Worm (Caenorhabditis elegans): ENCODE results near the gene snx-13.

Gene snx-13

DNA sequence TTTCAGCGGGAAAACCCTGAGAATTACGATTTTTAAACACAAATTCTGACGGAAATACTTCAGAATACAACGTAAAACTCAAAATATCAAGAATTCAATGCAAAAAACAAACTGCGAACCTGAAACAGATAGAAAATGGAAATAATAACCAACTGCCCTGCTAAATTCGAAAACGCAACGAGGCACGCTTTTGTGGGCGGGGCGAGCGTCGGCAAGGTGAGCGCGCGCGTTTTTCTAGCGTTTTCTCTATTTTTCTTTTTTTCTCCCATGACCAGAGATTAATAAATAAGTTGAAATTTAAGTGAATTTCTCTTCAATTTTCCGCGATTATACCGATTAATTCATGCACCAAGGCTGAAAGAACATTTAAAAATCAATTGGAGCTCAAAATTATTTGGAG, 31.3 kb upstream of the snx-13 start, which contains the start of gene uaf-2:
Gene uaf-2 (minus strand): TSS at position 183 of the 400 bp plus-strand sequence.
- TF ChIP-seq ceh-13 (GFP tag; optimal IDR thresholded peaks at IDR 0.05): no peak
- no peak for TF ChIP-seq tbx-37 (GFP tag; conservative IDR thresholded peaks at IDR 0.05)
- TF ChIP-seq F13C5.2 (tag; optimal IDR thresholded peaks at IDR 0.05): no peak

DNA sequence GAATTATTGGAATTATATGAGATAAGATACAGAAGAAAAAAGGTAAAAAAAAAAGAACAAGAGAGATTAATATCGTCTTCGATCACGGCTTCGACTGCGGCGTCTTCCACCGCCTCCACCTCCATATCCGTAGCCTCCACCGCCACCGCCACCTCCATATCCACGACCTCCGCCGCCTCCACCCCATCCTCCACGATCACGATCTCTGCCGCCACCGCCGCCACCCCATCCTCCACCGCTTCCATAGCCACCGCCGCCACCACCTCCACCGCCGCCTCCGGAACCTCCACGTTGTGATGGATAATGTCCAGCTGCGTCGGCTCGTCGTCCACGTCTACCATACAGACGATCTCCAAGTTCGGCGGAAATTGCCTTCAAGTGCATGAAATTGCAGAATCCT, 29.6 kb upstream of the snx-13 start:
- TF ChIP-seq pes-1 (GFP tag; IDR thresholded peaks at IDR 0.05) (0 out of 2 replicates have a peak, but pooled peaks have one; percentile 23), ceh-13 (GFP tag; optimal IDR thresholded peaks at IDR 0.05) (no peak)

DNA sequence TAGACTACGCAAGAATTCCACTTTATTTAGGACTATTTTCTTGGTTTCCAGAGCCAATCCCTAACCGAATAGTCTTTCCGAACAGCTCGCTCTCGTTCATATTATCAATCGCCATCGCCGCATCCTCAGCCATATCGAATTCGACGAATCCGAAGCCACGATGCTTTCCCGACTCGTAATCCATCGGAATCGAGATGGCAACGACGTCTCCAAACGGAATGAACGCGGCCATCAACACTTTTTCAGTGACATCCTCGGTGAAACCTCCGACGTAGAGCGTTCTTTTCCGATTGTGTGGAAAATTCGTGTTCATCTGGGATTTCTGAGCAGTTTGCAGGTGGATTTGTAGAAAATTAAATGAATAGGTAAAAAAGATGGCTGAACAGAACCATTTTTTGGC, 29.1 kb upstream of the snx-13 start, which contains the start of gene cyn-13:
Gene cyn-13 (minus strand): TSS at position 313 of the 400 bp plus-strand sequence.
- TF ChIP-seq scrt-1 (GFP tag; IDR thresholded peaks at IDR 0.05): no peak
- TF ChIP-seq ama-1 (optimal IDR thresholded peaks at IDR 0.05): peak; percentile 69

DNA sequence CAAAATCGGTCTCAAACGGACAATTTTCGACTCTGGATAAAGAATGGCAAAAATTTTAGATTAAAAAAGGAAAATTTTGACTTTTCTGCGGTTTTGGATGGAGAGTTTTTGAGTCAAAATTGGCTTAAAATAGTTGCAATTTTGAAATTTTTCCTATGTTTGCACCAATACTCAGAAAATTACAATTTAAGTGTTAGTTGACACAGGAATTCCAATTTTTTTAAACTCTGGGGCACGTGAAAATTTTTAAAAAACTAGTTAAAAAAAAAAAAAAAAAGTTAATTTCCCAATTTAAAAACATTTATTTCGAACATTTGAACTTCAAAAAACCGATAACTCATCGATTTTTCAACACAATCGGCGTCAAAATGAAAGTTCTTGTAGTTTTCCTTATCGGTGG, 24.6 kb upstream of the snx-13 start, which contains the start of gene Y116A8C.33:
Gene Y116A8C.33 (plus strand): TSS at position 301 of the 400 bp plus-strand sequence.
- TF ChIP-seq ets-7 (tag; optimal IDR thresholded peaks at IDR 0.05): no peak
- no peak for TF ChIP-seq sea-1 (GFP tag; conservative IDR thresholded peaks at IDR 0.05)
- TF ChIP-seq tra-4 (tag; optimal IDR thresholded peaks at IDR 0.05): no peak
- TF ChIP-seq scrt-1 (GFP tag; IDR thresholded peaks at IDR 0.05): no peak
- no peak for TF ChIP-seq pes-1 (GFP tag; IDR thresholded peaks at IDR 0.05)
- TF ChIP-seq tbx-37 (GFP tag; conservative IDR thresholded peaks at IDR 0.05): no peak
- TF ChIP-seq ceh-13 (GFP tag; optimal IDR thresholded peaks at IDR 0.05): no peak
- TF ChIP-seq aly-1 (tag; optimal IDR thresholded peaks at IDR 0.05): no peak
- TF ChIP-seq hmbx-1 (tag; optimal IDR thresholded peaks at IDR 0.05): no peak

DNA sequence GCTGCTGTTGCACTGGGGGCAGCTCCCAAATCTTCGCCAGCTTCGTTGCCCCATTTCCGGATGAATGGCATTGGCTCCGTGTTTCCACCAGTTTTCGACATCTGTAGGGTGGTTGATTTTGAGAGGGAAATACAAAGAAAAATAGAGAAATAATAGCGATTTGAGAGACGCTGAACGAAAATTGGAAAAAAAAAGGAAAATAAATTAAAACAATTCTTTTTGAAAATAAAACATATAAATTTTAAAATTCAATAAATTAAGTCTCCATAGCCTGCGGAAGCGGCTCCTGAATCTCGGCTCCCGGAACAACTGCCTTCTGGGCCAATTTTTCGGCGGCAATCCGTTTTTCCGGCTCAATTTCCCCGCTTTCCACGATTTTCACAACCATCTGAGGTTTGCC, 23.6 kb upstream of the snx-13 start, which contains the start of gene sfa-1:
Gene sfa-1 (minus strand): TSS at position 101 of the 400 bp plus-strand sequence.
- TF ChIP-seq sea-1 (GFP tag; conservative IDR thresholded peaks at IDR 0.05) (no peak), ama-1 (optimal IDR thresholded peaks at IDR 0.05) (no peak), pes-1 (GFP tag; IDR thresholded peaks at IDR 0.05) (no peak), F13C5.2 (tag; optimal IDR thresholded peaks at IDR 0.05) (no peak), ets-7 (tag; optimal IDR thresholded peaks at IDR 0.05) (no peak), flt-1 (GFP tag; IDR thresholded peaks at IDR 0.05) (no peak), hmg-4 (GFP tag; optimal IDR thresholded peaks at IDR 0.05) (no peak), tbx-37 (GFP tag; conservative IDR thresholded peaks at IDR 0.05) (no peak), tra-4 (tag; optimal IDR thresholded peaks at IDR 0.05) (no peak), ceh-13 (GFP tag; optimal IDR thresholded peaks at IDR 0.05) (no peak), scrt-1 (GFP tag; IDR thresholded peaks at IDR 0.05) (no peak), ceh-36 (tag; optimal IDR thresholded peaks at IDR 0.05) (no peak)

DNA sequence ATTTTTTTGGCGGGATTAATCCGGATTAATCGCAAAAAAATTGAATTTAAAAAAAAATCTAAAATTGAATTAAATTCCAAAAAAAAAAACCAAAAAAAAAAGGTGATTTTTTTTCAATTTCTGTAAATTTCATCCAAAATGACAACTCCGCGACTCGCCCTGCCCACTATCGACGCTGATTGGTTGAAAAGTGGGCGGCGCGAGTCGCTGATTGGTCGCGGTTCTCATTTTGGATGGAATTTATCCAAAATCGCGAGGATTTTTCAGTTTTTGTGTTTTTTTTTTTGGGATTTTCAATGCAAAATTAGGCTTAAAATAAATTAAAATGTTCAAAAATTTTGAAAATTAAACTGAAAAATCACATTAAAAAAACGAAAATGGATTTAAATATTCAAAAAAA, 22.2 kb upstream of the snx-13 start:
- no peak for TF ChIP-seq F13C5.2 (tag; optimal IDR thresholded peaks at IDR 0.05)
- TF ChIP-seq hmbx-1 (tag; optimal IDR thresholded peaks at IDR 0.05): no peak
- no peak for TF ChIP-seq ets-7 (tag; optimal IDR thresholded peaks at IDR 0.05)

DNA sequence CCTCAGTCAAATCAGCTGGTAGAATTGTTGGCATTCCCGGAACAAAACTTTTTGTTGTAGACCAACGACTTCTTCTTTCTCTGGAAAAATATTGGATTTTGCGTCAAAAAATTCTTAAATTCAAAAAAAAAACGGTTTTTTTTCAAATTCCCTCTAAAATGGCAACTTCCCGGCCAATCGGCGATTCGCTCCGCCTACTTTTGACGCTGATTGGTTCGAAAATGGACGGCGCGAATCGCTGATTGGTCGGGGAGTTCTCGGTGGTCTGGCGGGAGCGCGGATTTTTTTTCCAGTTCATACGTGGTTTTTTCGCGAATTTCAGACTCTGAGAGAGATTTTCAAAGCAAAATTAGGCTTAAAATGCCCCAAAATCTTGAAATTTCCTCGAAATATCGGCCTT, 21.6 kb upstream of the snx-13 start:
- no peak for TF ChIP-seq pes-1 (GFP tag; IDR thresholded peaks at IDR 0.05)
- TF ChIP-seq hmg-4 (GFP tag; optimal IDR thresholded peaks at IDR 0.05): no peak
- no peak for TF ChIP-seq ama-1 (optimal IDR thresholded peaks at IDR 0.05)
- no peak for TF ChIP-seq sea-1 (GFP tag; conservative IDR thresholded peaks at IDR 0.05)
- no peak for TF ChIP-seq tbx-11 (GFP tag; IDR thresholded peaks at IDR 0.05)
- no peak for TF ChIP-seq ceh-36 (tag; optimal IDR thresholded peaks at IDR 0.05)
- TF ChIP-seq tbx-37 (GFP tag; conservative IDR thresholded peaks at IDR 0.05): no peak
- no peak for TF ChIP-seq ceh-13 (GFP tag; optimal IDR thresholded peaks at IDR 0.05)
- TF ChIP-seq hmbx-1 (tag; optimal IDR thresholded peaks at IDR 0.05): no peak
- TF ChIP-seq hnd-1 (tag; optimal IDR thresholded peaks at IDR 0.05): no peak
- TF ChIP-seq B0310.2 (tag; optimal IDR thresholded peaks at IDR 0.05): no peak
- no peak for TF ChIP-seq scrt-1 (GFP tag; IDR thresholded peaks at IDR 0.05)

DNA sequence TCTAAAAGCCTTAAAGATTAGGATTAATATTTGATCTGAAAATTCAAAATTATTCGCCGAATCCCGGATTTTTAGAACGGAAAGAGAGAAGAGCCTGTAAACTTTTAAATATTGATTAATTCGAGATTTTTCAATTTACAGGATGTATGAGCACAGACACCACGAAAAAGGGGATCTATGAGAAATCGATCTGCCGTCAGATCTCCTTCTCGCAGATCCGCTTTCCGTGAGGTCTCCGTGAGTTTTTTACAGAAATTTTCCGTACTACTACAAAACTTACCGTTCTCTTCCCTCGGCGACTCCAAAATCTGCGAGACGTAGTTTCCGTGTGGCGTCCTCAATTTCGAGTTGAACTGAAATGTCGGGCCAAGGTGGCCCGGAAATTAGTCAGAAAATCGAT, 21.0 kb upstream of the snx-13 start:
- TF ChIP-seq aly-1 (tag; optimal IDR thresholded peaks at IDR 0.05) (no peak), ets-7 (tag; optimal IDR thresholded peaks at IDR 0.05) (no peak), F13C5.2 (tag; optimal IDR thresholded peaks at IDR 0.05) (no peak), ama-1 (optimal IDR thresholded peaks at IDR 0.05) (no peak), tbx-11 (GFP tag; IDR thresholded peaks at IDR 0.05) (no peak), pes-1 (GFP tag; IDR thresholded peaks at IDR 0.05) (peak; percentile 80), hmg-4 (GFP tag; optimal IDR thresholded peaks at IDR 0.05) (no peak), ceh-13 (GFP tag; optimal IDR thresholded peaks at IDR 0.05) (peak; percentile 29), tbx-37 (GFP tag; conservative IDR thresholded peaks at IDR 0.05) (no peak), B0310.2 (tag; optimal IDR thresholded peaks at IDR 0.05) (no peak), tra-4 (tag; optimal IDR thresholded peaks at IDR 0.05) (no peak), sea-1 (GFP tag; conservative IDR thresholded peaks at IDR 0.05) (0 out of 2 replicates have a peak, but pooled peaks have one; percentile 9), ceh-36 (tag; optimal IDR thresholded peaks at IDR 0.05) (no peak), scrt-1 (GFP tag; IDR thresholded peaks at IDR 0.05) (no peak), hmbx-1 (tag; optimal IDR thresholded peaks at IDR 0.05) (no peak), hnd-1 (tag; optimal IDR thresholded peaks at IDR 0.05) (no peak), flt-1 (GFP tag; IDR thresholded peaks at IDR 0.05) (no peak)

DNA sequence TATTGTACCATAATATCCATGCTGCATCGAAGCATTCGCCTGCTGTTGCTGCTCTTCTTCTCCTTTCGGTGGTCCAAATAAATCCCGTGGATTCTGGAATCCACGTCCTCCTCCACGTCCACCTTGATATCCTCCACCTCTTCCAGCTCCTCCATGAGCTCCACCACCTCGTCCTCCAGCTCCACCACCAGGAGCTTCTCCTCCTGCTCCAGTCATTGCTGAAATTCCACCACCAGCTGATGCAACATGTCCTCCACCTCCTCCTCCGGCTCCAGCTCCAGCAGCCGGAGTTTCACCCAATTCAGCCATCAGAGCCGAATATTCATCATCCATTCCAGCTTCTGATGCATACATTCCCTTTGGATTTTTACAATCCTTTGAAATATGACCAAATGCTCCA, 18.3 kb upstream of the snx-13 start:
- no peak for TF ChIP-seq F13C5.2 (tag; optimal IDR thresholded peaks at IDR 0.05)
- peak; percentile 57 for TF ChIP-seq aly-1 (tag; optimal IDR thresholded peaks at IDR 0.05)
